Fruit fly (Drosophila melanogaster): ENCODE measurements around the gene CG10359.

The CG10359 gene

dm6 chr3L:3620932-3621331, 8.9 kb downstream of the CG10359 start, which contains the start of gene CG14974:
Gene CG14974, minus strand, starts transcription at chr3L:3621032.
- TF ChIP-seq CG13624 (GFP tag; optimal IDR thresholded peaks at IDR 0.05): no peak
- TF ChIP-seq CG1832 (GFP tag; optimal IDR thresholded peaks at IDR 0.05): no peak
- no peak for TF ChIP-seq CG7745 (tag; optimal IDR thresholded peaks at IDR 0.05)
- TF ChIP-seq CG31388 (GFP tag; optimal IDR thresholded peaks at IDR 0.05): no peak
- no peak for TF ChIP-seq row (GFP tag; IDR thresholded peaks at IDR 0.05)
- no peak for TF ChIP-seq Xbp1 (GFP tag; optimal IDR thresholded peaks at IDR 0.05)
- TF ChIP-seq pho (GFP tag; optimal IDR thresholded peaks at IDR 0.05): no peak

dm6 chr3L:3624876-3625275, 12.9 kb downstream of the CG10359 start:
- TF ChIP-seq CG7786 (GFP tag; optimal IDR thresholded peaks at IDR 0.05) (no peak), CG34422 (GFP tag; IDR thresholded peaks at IDR 0.05) (no peak), Adf1 (GFP tag; IDR thresholded peaks at IDR 0.05) (peak; percentile 28; the same call in 1 of the 2 replicates), Sry-β (GFP tag; optimal IDR thresholded peaks at IDR 0.05) (no peak), tx (GFP tag; optimal IDR thresholded peaks at IDR 0.05) (no peak), fd96Cb (tag; optimal IDR thresholded peaks at IDR 0.05) (no peak), psq (GFP tag; optimal IDR thresholded peaks at IDR 0.05) (no peak), Deaf1 (tag; optimal IDR thresholded peaks at IDR 0.05) (peak; percentile 36), Bteb2 (GFP tag; optimal IDR thresholded peaks at IDR 0.05) (no peak), jing (GFP tag; optimal IDR thresholded peaks at IDR 0.05) (peak; percentile 6), Jarid2 (GFP tag; optimal IDR thresholded peaks at IDR 0.05) (peak; percentile 66), Opbp (GFP tag; IDR thresholded peaks at IDR 0.05; ENCODE audit: partially characterized antibody) (peak; percentile 40; the same call in 1 of the 3 replicates), zen2 (GFP tag; IDR thresholded peaks at IDR 0.05; ENCODE audit: partially characterized antibody) (0 out of 3 replicates have a peak, but pooled peaks have one; percentile 24), CG12236 (GFP tag; optimal IDR thresholded peaks at IDR 0.05) (no peak), unpg (GFP tag; optimal IDR thresholded peaks at IDR 0.05) (no peak), Bgb (GFP tag; IDR thresholded peaks at IDR 0.05; ENCODE audit: partially characterized antibody) (no peak; the same call in 1 of the 2 replicates), emc (GFP tag; optimal IDR thresholded peaks at IDR 0.05) (no peak), CG15479 (GFP tag; optimal IDR thresholded peaks at IDR 0.05) (peak; percentile 56), abd-A (tag; optimal IDR thresholded peaks at IDR 0.05) (peak; percentile 95), scrt (GFP tag; optimal IDR thresholded peaks at IDR 0.05) (peak; percentile 13), Pdp1 (GFP tag; optimal IDR thresholded peaks at IDR 0.05) (no peak), otp (GFP tag; IDR thresholded peaks at IDR 0.05) (no peak), CG6854 (GFP tag; optimal IDR thresholded peaks at IDR 0.05) (no peak), Xrp1 (GFP tag; IDR thresholded peaks at IDR 0.05) (no peak), CG4360 (GFP tag; IDR thresholded peaks at IDR 0.05) (peak; percentile 91), Dref (GFP tag; IDR thresholded peaks at IDR 0.05) (no peak), Optix (GFP tag; IDR thresholded peaks at IDR 0.05) (no peak), CG11504 (tag; optimal IDR thresholded peaks at IDR 0.05) (no peak), Nf-YC (tag; optimal IDR thresholded peaks at IDR 0.05) (peak; percentile 99), CG6175 (GFP tag; IDR thresholded peaks at IDR 0.05) (no peak), sug (tag; optimal IDR thresholded peaks at IDR 0.05) (peak; percentile 10), tna (GFP tag; IDR thresholded peaks at IDR 0.05; ENCODE audit: partially characterized antibody) (no peak), ewg (GFP tag; optimal IDR thresholded peaks at IDR 0.05) (peak; percentile 93), Dbx (GFP tag; IDR thresholded peaks at IDR 0.05) (no peak), br (optimal IDR thresholded peaks at IDR 0.05) (no peak), CG6813 (GFP tag; optimal IDR thresholded peaks at IDR 0.05) (no peak), nau (GFP tag; optimal IDR thresholded peaks at IDR 0.05) (no peak), CG10321 (GFP tag; IDR thresholded peaks at IDR 0.05) (peak; percentile 84), CG3838 (GFP tag; optimal IDR thresholded peaks at IDR 0.05) (no peak), CG3995 (GFP tag; optimal IDR thresholded peaks at IDR 0.05) (no peak), NC2α (GFP tag; optimal IDR thresholded peaks at IDR 0.05) (no peak), crol (GFP tag; IDR thresholded peaks at IDR 0.05) (peak; percentile 90), ranshi (GFP tag; IDR thresholded peaks at IDR 0.05) (no peak)
